ENCODE assay signal across 4 worm cellular contexts in the genomic region with DNA sequence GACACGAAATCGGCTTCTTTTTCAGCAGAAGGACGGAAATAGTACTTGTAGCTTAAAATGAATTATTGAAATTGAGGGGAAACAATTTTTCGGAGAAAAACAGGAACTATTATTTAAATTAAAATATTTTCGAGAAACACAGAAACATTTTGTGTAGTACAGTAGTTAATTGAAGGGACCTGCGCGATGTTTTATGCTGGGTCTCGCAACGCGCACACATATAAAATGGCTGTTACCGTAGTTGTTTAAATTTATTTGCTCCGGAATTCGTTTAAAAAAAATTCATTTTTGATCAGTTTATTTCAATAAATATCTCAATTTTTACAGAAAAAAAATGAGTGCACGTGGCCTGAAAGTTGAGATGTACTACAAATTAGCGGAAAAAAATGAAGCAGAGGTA.
TF ChIP-seq lines count a peak whose summit lies in the region.

dsb-2 (plus strand) TSS at position 328 of the 400 bp plus-strand sequence.

TF ChIP-seq in whole organism, L1 larva, 84 proteins besides CTCF, POLR2A, EP300 and RAD21:
- no peak for TF ChIP-seq hpl-2 (GFP tag; optimal IDR thresholded peaks at IDR 0.05; lab: Kevin White, UChicago)
- no peak for TF ChIP-seq rnt-1 (tag; optimal IDR thresholded peaks at IDR 0.05; lab: Kevin White, UChicago)
- no peak for TF ChIP-seq tlp-1 (tag; optimal IDR thresholded peaks at IDR 0.05; lab: Kevin White, UChicago)
- TF ChIP-seq isw-1 (GFP tag; IDR thresholded peaks at IDR 0.05; lab: Robert Waterston, UW): no peak
- TF ChIP-seq mab-9 (GFP tag; IDR thresholded peaks at IDR 0.05; lab: Robert Waterston, UW): no peak
- TF ChIP-seq lin-13 (GFP tag; optimal IDR thresholded peaks at IDR 0.05; lab: Kevin White, UChicago): no peak
- TF ChIP-seq nhr-85 (tag; lab: Kevin White, UChicago): peak; percentile 20
- TF ChIP-seq fos-1 (tag; optimal IDR thresholded peaks at IDR 0.05; lab: Kevin White, UChicago): no peak
- no peak for TF ChIP-seq nhr-47 (tag; optimal IDR thresholded peaks at IDR 0.05; lab: Kevin White, UChicago)

TF ChIP-seq in whole organism, L4 larva, 104 proteins besides CTCF, POLR2A, EP300 and RAD21:
- TF ChIP-seq snpc-4 (tag; optimal IDR thresholded peaks at IDR 0.05; lab: Kevin White, UChicago) (no peak), unc-130 (GFP tag; optimal IDR thresholded peaks at IDR 0.05; lab: Kevin White, UChicago) (peak; percentile 73), mep-1 (tag; optimal IDR thresholded peaks at IDR 0.05; lab: Kevin White, UChicago) (no peak), ztf-7 (tag; optimal IDR thresholded peaks at IDR 0.05; lab: Kevin White, UChicago) (no peak), lsy-2 (tag; optimal IDR thresholded peaks at IDR 0.05; lab: Kevin White, UChicago) (peak in 1 of 2 experiments; percentile 70), F49E8.2 (tag; optimal IDR thresholded peaks at IDR 0.05; lab: Kevin White, UChicago; ENCODE audit: borderline replicate concordance) (peak; percentile 66), ZK546.5 (tag; optimal IDR thresholded peaks at IDR 0.05; lab: Kevin White, UChicago) (no peak), ceh-44 (GFP tag; IDR thresholded peaks at IDR 0.05; lab: Robert Waterston, UW) (no peak), lin-38 (GFP tag; IDR thresholded peaks at IDR 0.05; lab: Robert Waterston, UW) (peak; percentile 54), gei-8 (GFP tag; optimal IDR thresholded peaks at IDR 0.05; lab: Kevin White, UChicago) (no peak), spr-1 (tag; optimal IDR thresholded peaks at IDR 0.05; lab: Kevin White, UChicago) (no peak), F44E2.7 (GFP tag; IDR thresholded peaks at IDR 0.05; lab: Robert Waterston, UW) (no peak)

TF ChIP-seq in whole organism, mixed stage, embryonic, 35 proteins besides CTCF, POLR2A, EP300 and RAD21:
- TF ChIP-seq lsy-2 (tag; optimal IDR thresholded peaks at IDR 0.05; lab: Kevin White, UChicago): peak; percentile 79
- TF ChIP-seq zip-8 (tag; optimal IDR thresholded peaks at IDR 0.05; lab: Kevin White, UChicago): no peak
- TF ChIP-seq hlh-1 (tag; optimal IDR thresholded peaks at IDR 0.05; lab: Kevin White, UChicago): no peak
TF ChIP-seq in whole organism, mixed stage, embryonic: peak in this region for 1.

TF ChIP-seq in whole organism, young adult, 124 proteins besides CTCF, POLR2A, EP300 and RAD21 (continues in another document):
- TF ChIP-seq lag-1 (GFP tag; IDR thresholded peaks at IDR 0.05; lab: Robert Waterston, UW) (no peak), nhr-179 (tag; optimal IDR thresholded peaks at IDR 0.05; lab: Kevin White, UChicago) (no peak), Y67H2A.10 (GFP tag; conservative IDR thresholded peaks at IDR 0.05; lab: Robert Waterston, UW) (no peak), snpc-1.1 (tag; optimal IDR thresholded peaks at IDR 0.05; lab: Kevin White, UChicago; ENCODE audit: insufficient read depth) (peak; percentile 3), D2030.7 (GFP tag; IDR thresholded peaks at IDR 0.05; lab: Robert Waterston, UW) (peak; percentile 79; the same call in 1 of the 2 replicates), nhr-90 (tag; optimal IDR thresholded peaks at IDR 0.05; lab: Kevin White, UChicago) (no peak), F39B2.1 (GFP tag; IDR thresholded peaks at IDR 0.05; lab: Robert Waterston, UW) (no peak), snpc-1.3 (tag; optimal IDR thresholded peaks at IDR 0.05; lab: Kevin White, UChicago; ENCODE audit: insufficient read depth) (peak; percentile 16), mes-4 (tag; optimal IDR thresholded peaks at IDR 0.05; lab: Kevin White, UChicago) (no peak), F33H1.4 (GFP tag; IDR thresholded peaks at IDR 0.05; lab: Robert Waterston, UW) (peak; percentile 96), nhr-120 (GFP tag; IDR thresholded peaks at IDR 0.05; lab: Robert Waterston, UW) (no peak), egrh-3 (GFP tag; IDR thresholded peaks at IDR 0.05; lab: Robert Waterston, UW) (no peak), ztf-18 (tag; optimal IDR thresholded peaks at IDR 0.05; lab: Kevin White, UChicago) (no peak), dpff-1 (tag; optimal IDR thresholded peaks at IDR 0.05; lab: Kevin White, UChicago) (no peak), chd-7 (tag; optimal IDR thresholded peaks at IDR 0.05; lab: Kevin White, UChicago) (no peak), lin-35 (GFP tag; optimal IDR thresholded peaks at IDR 0.05; lab: Kevin White, UChicago) (no peak), lin-40 (tag; optimal IDR thresholded peaks at IDR 0.05; lab: Kevin White, UChicago) (no peak), ccch-3 (GFP tag; optimal IDR thresholded peaks at IDR 0.05; lab: Kevin White, UChicago) (no peak), bed-2 (GFP tag; IDR thresholded peaks at IDR 0.05; lab: Robert Waterston, UW) (no peak), efl-1 (GFP tag; optimal IDR thresholded peaks at IDR 0.05; lab: Kevin White, UChicago) (peak; percentile 58), hmg-1.2 (GFP tag; IDR thresholded peaks at IDR 0.05; lab: Robert Waterston, UW) (peak; percentile 32; the same call in 1 of the 2 replicates), cebp-1 (GFP tag; IDR thresholded peaks at IDR 0.05; lab: Robert Waterston, UW) (no peak), cebp-1 (tag; optimal IDR thresholded peaks at IDR 0.05; lab: Kevin White, UChicago) (no peak), zim-3 (tag; optimal IDR thresholded peaks at IDR 0.05; lab: Kevin White, UChicago) (no peak), repo-1 (tag; optimal IDR thresholded peaks at IDR 0.05; lab: Kevin White, UChicago) (no peak), C17E4.6 (GFP tag; IDR thresholded peaks at IDR 0.05; lab: Robert Waterston, UW) (no peak), snpc-3.4 (tag; optimal IDR thresholded peaks at IDR 0.05; lab: Kevin White, UChicago) (peak; percentile 29), ceh-79 (tag; optimal IDR thresholded peaks at IDR 0.05; lab: Kevin White, UChicago) (no peak), B0019.2 (GFP tag; conservative IDR thresholded peaks at IDR 0.05; lab: Robert Waterston, UW) (no peak), attf-6 (GFP tag; IDR thresholded peaks at IDR 0.05; lab: Robert Waterston, UW) (peak; percentile 27; the same call in 1 of the 2 replicates), F37B4.10 (GFP tag; IDR thresholded peaks at IDR 0.05; lab: Robert Waterston, UW) (no peak), Y56A3A.18 (GFP tag; IDR thresholded peaks at IDR 0.05; lab: Robert Waterston, UW) (no peak), hsf-1 (GFP tag; IDR thresholded peaks at IDR 0.05; lab: Robert Waterston, UW) (no peak), nhr-80 (tag; optimal IDR thresholded peaks at IDR 0.05; lab: Kevin White, UChicago) (no peak), F55B11.4 (tag; optimal IDR thresholded peaks at IDR 0.05; lab: Kevin White, UChicago; ENCODE audit: borderline replicate concordance, insufficient read depth) (no peak), F49E8.2 (tag; optimal IDR thresholded peaks at IDR 0.05; lab: Kevin White, UChicago; ENCODE audit: insufficient read depth) (peak; percentile 67), madf-6 (GFP tag; IDR thresholded peaks at IDR 0.05; lab: Robert Waterston, UW) (peak; percentile 97), sptf-2 (GFP tag; optimal IDR thresholded peaks at IDR 0.05; lab: Kevin White, UChicago) (no peak), ztf-25 (GFP tag; IDR thresholded peaks at IDR 0.05; lab: Robert Waterston, UW) (no peak), K12H6.12 (tag; optimal IDR thresholded peaks at IDR 0.05; lab: Kevin White, UChicago) (no peak), madf-8 (GFP tag; conservative IDR thresholded peaks at IDR 0.05; lab: Robert Waterston, UW) (peak; percentile 89), F10E7.11 (tag; optimal IDR thresholded peaks at IDR 0.05; lab: Kevin White, UChicago) (no peak), mcd-1 (GFP tag; IDR thresholded peaks at IDR 0.05; lab: Robert Waterston, UW) (peak; percentile 60), nfya-1 (tag; optimal IDR thresholded peaks at IDR 0.05; lab: Kevin White, UChicago; ENCODE audit: borderline replicate concordance, insufficient read depth) (no peak), F22D6.2 (tag; optimal IDR thresholded peaks at IDR 0.05; lab: Kevin White, UChicago) (no peak), ceh-100 (GFP tag; IDR thresholded peaks at IDR 0.05; lab: Robert Waterston, UW) (peak; percentile 20; the same call in 1 of the 2 replicates), T07F8.4 (tag; optimal IDR thresholded peaks at IDR 0.05; lab: Kevin White, UChicago) (no peak), sea-2 (GFP tag; IDR thresholded peaks at IDR 0.05; lab: Robert Waterston, UW) (no peak), dpl-1 (GFP tag; optimal IDR thresholded peaks at IDR 0.05; lab: Kevin White, UChicago) (peak; percentile 29), mxl-1 (tag; optimal IDR thresholded peaks at IDR 0.05; lab: Kevin White, UChicago) (no peak), tbp1 (GFP tag; optimal IDR thresholded peaks at IDR 0.05; lab: Kevin White, UChicago) (peak; percentile 42), pbrm-1 (GFP tag; IDR thresholded peaks at IDR 0.05; lab: Robert Waterston, UW) (no peak), fkh-3 (tag; optimal IDR thresholded peaks at IDR 0.05; lab: Kevin White, UChicago) (no peak), Y95B8A.8 (GFP tag; IDR thresholded peaks at IDR 0.05; lab: Robert Waterston, UW) (0 out of 2 replicates have a peak, but pooled peaks have one; percentile 50), xnd-1 (tag; optimal IDR thresholded peaks at IDR 0.05; lab: Kevin White, UChicago) (peak; percentile 96), bed-1 (GFP tag; IDR thresholded peaks at IDR 0.05; lab: Robert Waterston, UW) (no peak), nfya-2 (GFP tag; IDR thresholded peaks at IDR 0.05; lab: Robert Waterston, UW) (no peak), akir-1 (GFP tag; optimal IDR thresholded peaks at IDR 0.05; lab: Kevin White, UChicago) (no peak), aptf-2 (GFP tag; conservative IDR thresholded peaks at IDR 0.05; lab: Robert Waterston, UW) (no peak), pha-4 (tag; optimal IDR thresholded peaks at IDR 0.05; lab: Kevin White, UChicago) (no peak), attf-5 (GFP tag; optimal IDR thresholded peaks at IDR 0.05; lab: Kevin White, UChicago) (no peak), athp-1 (tag; optimal IDR thresholded peaks at IDR 0.05; lab: Kevin White, UChicago) (peak; percentile 19), ceh-91 (GFP tag; IDR thresholded peaks at IDR 0.05; lab: Robert Waterston, UW) (peak; percentile 72; the same call in 1 of the 2 replicates), unc-130 (GFP tag; optimal IDR thresholded peaks at IDR 0.05; lab: Kevin White, UChicago) (peak; percentile 39), tlf-1 (GFP tag; optimal IDR thresholded peaks at IDR 0.05; lab: Kevin White, UChicago) (peak; percentile 24), hlh-12 (tag; optimal IDR thresholded peaks at IDR 0.05; lab: Kevin White, UChicago) (no peak)
